Fruit fly (Drosophila melanogaster): ENCODE data around the gene ND-SGDH.
A peak's percentile ranks its signal among the peaks of the same experiment; 100 is the strongest.

ND-SGDH gene

DNA sequence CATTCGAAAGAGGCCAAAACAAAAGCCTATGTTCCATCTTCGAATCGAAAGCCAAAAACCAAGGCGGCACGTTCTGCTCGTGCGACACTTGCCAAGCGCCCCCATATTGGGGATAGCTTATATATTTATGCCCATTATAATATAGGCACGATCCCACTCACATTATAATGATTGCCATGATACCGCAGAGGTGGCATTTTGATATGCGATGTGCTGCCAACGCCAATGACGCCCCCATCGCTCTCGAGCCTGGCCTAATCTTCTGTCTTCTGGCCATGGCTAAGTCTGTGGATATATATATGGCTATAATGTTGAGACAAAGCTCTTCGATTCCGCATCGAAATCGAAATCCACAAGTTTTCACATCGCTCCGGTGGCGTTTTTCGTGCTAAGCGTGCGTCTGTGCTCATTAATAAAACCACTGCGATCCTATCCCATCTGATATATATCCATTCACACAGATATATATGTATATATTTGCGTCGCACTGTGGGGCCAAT, 45.5 kb downstream of the ND-SGDH start:
- no peak for TF ChIP-seq CG11762 (GFP tag; optimal IDR thresholded peaks at IDR 0.05; ENCODE audit: insufficient read depth)
- TF ChIP-seq CG6163 (GFP tag; IDR thresholded peaks at IDR 0.05), result 0 out of 3 replicates have a peak, but pooled peaks have one; percentile 9

DNA sequence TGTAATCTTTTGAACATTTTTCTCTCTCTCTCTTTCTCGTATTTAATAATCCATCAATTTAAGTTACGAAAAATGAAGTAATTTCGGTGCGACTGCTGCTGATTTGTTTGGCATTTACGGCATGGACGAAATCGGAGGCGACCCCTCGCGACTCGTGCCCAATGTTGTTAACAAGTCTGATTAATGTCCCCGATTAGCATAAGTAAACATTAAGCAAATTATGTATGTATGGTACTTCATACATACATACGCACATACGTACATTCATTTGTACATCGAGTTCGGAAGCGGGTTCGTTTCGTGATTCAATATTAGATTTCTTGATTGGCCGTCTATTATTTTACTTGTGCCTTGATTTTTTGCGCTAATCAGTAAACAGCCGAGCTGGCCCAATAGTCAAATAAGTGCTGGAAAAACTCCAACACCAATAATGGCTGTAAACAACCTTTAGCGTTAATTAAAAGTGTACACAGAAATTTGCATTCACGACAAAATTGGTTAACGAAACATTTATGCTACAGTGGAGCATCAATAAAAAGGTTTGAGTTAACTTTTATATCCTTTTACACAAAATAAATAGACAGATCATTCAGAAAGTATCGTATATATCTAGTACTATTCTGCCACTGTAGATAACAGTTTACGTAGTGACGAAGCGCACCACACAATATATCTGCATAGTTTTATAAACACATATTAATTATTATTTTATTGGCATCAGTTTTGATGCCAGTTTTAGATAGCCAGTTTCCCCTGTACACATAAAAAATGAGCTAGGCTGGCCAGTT, 47.3 kb downstream of the ND-SGDH start:
- TF ChIP-seq fd59A (GFP tag; optimal IDR thresholded peaks at IDR 0.05), result no peak
- peak; percentile 12 for TF ChIP-seq Lpt (GFP tag; optimal IDR thresholded peaks at IDR 0.05)
- TF ChIP-seq CG16779 (tag; optimal IDR thresholded peaks at IDR 0.05), result no peak
- TF ChIP-seq Sox15 (GFP tag; optimal IDR thresholded peaks at IDR 0.05), result peak; percentile 20
- no peak for TF ChIP-seq dac (GFP tag; optimal IDR thresholded peaks at IDR 0.05)
- no peak for TF ChIP-seq CG4318 (GFP tag; optimal IDR thresholded peaks at IDR 0.05)
- TF ChIP-seq Sox102F (GFP tag; optimal IDR thresholded peaks at IDR 0.05), result peak; percentile 38
- peak; percentile 73 for TF ChIP-seq eg (GFP tag; IDR thresholded peaks at IDR 0.05)
- TF ChIP-seq CG10669 (GFP tag; optimal IDR thresholded peaks at IDR 0.05), result no peak
- peak; percentile 29 for TF ChIP-seq achi (GFP tag; optimal IDR thresholded peaks at IDR 0.05)
- no peak for TF ChIP-seq Ets21C (GFP tag; optimal IDR thresholded peaks at IDR 0.05)
- peak; percentile 33 for TF ChIP-seq pdm3 (GFP tag; optimal IDR thresholded peaks at IDR 0.05)
- no peak for TF ChIP-seq Sox14 (GFP tag; optimal IDR thresholded peaks at IDR 0.05)
- TF ChIP-seq CG11902 (GFP tag; optimal IDR thresholded peaks at IDR 0.05), result no peak
- peak; percentile 56; the same call in 1 of the 2 replicates for TF ChIP-seq CG11294 (GFP tag; IDR thresholded peaks at IDR 0.05)
- TF ChIP-seq CG6163 (GFP tag; IDR thresholded peaks at IDR 0.05), result 0 out of 3 replicates have a peak, but pooled peaks have one; percentile 32
- TF ChIP-seq CG10631 (GFP tag; optimal IDR thresholded peaks at IDR 0.05), result no peak
- peak; percentile 1 for TF ChIP-seq topi (GFP tag; optimal IDR thresholded peaks at IDR 0.05)
- no peak for TF ChIP-seq CG1621 (tag; optimal IDR thresholded peaks at IDR 0.05)
- no peak for TF ChIP-seq CG9139 (GFP tag; optimal IDR thresholded peaks at IDR 0.05)
- TF ChIP-seq lz (GFP tag; optimal IDR thresholded peaks at IDR 0.05), result peak; percentile 12
- TF ChIP-seq CG6808 (GFP tag; optimal IDR thresholded peaks at IDR 0.05), result no peak
- TF ChIP-seq vri (GFP tag; optimal IDR thresholded peaks at IDR 0.05), result no peak
- TF ChIP-seq CG8319 (GFP tag; optimal IDR thresholded peaks at IDR 0.05), result no peak
- TF ChIP-seq dsx (GFP tag; optimal IDR thresholded peaks at IDR 0.05; ENCODE audit: poor library complexity, severe bottlenecking), result no peak
- TF ChIP-seq net (GFP tag; optimal IDR thresholded peaks at IDR 0.05), result peak; percentile 18
- TF ChIP-seq CG8632 (GFP tag; optimal IDR thresholded peaks at IDR 0.05), result peak; percentile 2
- TF ChIP-seq Hr39 (GFP tag; optimal IDR thresholded peaks at IDR 0.05), result peak; percentile 22
- TF ChIP-seq CG7368 (GFP tag; optimal IDR thresholded peaks at IDR 0.05), result no peak
- TF ChIP-seq cyc (GFP tag; optimal IDR thresholded peaks at IDR 0.05), result no peak
- TF ChIP-seq salr (GFP tag; optimal IDR thresholded peaks at IDR 0.05), result peak in 1 of 2 experiments; percentile 6
- TF ChIP-seq Smox (GFP tag; optimal IDR thresholded peaks at IDR 0.05), result peak; percentile 14
- TF ChIP-seq Eip78C (GFP tag), result peak; percentile 63
- TF ChIP-seq CG6276 (GFP tag; optimal IDR thresholded peaks at IDR 0.05), result peak; percentile 56
- TF ChIP-seq Eip75B (GFP tag; optimal IDR thresholded peaks at IDR 0.05), result no peak
- peak; percentile 66 for TF ChIP-seq CG32006 (GFP tag; optimal IDR thresholded peaks at IDR 0.05)
- TF ChIP-seq CG3032 (tag; optimal IDR thresholded peaks at IDR 0.05), result peak; percentile 15
- no peak for TF ChIP-seq Eip93F (GFP tag; optimal IDR thresholded peaks at IDR 0.05)
- no peak for TF ChIP-seq Hr38 (GFP tag; optimal IDR thresholded peaks at IDR 0.05)
- TF ChIP-seq CG6792 (GFP tag; optimal IDR thresholded peaks at IDR 0.05), result no peak
- peak; percentile 11 for TF ChIP-seq esn (GFP tag; optimal IDR thresholded peaks at IDR 0.05)
- no peak for TF ChIP-seq svp (GFP tag)
- TF ChIP-seq OdsH (GFP tag; optimal IDR thresholded peaks at IDR 0.05), result peak; percentile 36
- peak; percentile 49; the same call in 2 of the 3 replicates for TF ChIP-seq CG8119 (GFP tag; IDR thresholded peaks at IDR 0.05)
- TF ChIP-seq acj6 (GFP tag; optimal IDR thresholded peaks at IDR 0.05), result peak; percentile 19
- TF ChIP-seq Hr4 (GFP tag; optimal IDR thresholded peaks at IDR 0.05), result peak; percentile 64
- TF ChIP-seq CG34406 (GFP tag; optimal IDR thresholded peaks at IDR 0.05), result no peak

All from whole organism, prepupa.